Worm (Caenorhabditis elegans) whole organism, midembryonic: Measurements from ENCODE around the gene F22H10.11.

ENCODE experiments used
- T22C8.4 ChIP-seq: fragments of 200-800 bp; sonication (Bioruptor generic); IDR thresholded peaks from 2 replicates; pipeline ENCODE4 v1.3.6; 2022; ENCODE audit warnings: missing genetic modification characterization, missing compliant biosample characterization
- flt-1 ChIP-seq: fragments of 200-800 bp; sonication (Bioruptor generic); IDR thresholded peaks from 2 replicates; pipeline ENCODE4 v1.3.6; 2022; ENCODE audit warnings: missing genetic modification characterization, missing compliant biosample characterization
- tab-1 ChIP-seq: fragments of 200-800 bp; sonication (Bioruptor generic); IDR thresholded peaks from 2 replicates; pipeline ENCODE4 v1.3.6; 2022; ENCODE audit warnings: missing genetic modification characterization, missing compliant biosample characterization

DNA sequence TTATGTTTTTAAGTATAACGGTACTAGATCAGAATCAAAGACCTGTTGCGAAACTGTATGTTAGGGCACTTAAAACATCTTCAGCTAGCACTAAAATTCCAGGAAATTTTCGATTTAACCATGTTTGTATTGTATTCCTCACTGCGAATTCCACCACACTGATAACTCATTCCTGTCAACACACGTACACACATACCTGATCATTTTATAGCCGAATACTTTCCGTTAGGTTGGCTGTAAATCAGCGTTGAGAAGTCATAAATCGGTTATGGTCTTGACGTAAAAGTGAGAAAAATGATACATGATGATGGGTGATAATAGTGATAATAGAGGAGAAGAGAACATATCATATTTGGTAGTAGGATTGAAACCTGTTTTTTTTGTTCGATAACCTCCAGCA is 12.1 kb downstream of the F22H10.11 start:
- TF ChIP-seq flt-1 (GFP tag; lab: Robert Waterston, UW) (no peak), T22C8.4 (GFP tag; lab: Robert Waterston, UW) (no peak), tab-1 (GFP tag; lab: Robert Waterston, UW) (no peak)
